Worm (Caenorhabditis elegans): ENCODE data around the gene tkr-3.

DNA sequence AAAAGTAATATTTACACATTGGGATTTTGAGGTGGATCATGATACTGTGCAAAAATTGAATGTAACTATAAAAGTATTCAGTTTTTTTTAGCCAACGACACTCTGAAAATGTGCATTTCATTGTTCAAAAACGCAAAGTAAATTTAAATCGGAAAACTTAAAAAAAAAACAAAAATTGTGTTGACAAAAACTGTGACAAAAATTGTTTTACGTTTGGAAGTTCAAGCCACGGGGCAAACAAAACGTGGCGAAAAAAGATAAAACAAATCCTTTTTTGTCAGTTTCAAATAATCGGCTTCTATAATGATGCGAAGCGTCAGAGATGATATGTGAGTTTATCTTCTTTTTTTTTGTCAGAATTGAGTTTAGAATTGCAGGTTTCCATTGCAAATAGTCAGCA, 10.4 kb downstream of the tkr-3 start, which contains the start of gene AC7.3:
- TF ChIP-seq W03F9.2 (tag; optimal IDR thresholded peaks at IDR 0.05), result no peak
- TF ChIP-seq him-1 (tag; optimal IDR thresholded peaks at IDR 0.05), result no peak
- no peak for TF ChIP-seq dao-5 (tag; optimal IDR thresholded peaks at IDR 0.05)
